Worm (Caenorhabditis elegans) whole organism, mixed stage, embryonic: Measurements from ENCODE around the gene lam-1.
"Not testable (repeated sequence)": the region's sequence is repeated elsewhere in the genome, so short reads cannot be mapped to it uniquely, and the experiment has no call there.

Experiments
- M03D4.4 ChIP-seq: sonication (generic microtip); optimal IDR thresholded peaks from 2 replicates; lab custom pipeline; 2017; ENCODE audit warnings: mild to moderate bottlenecking, missing genetic modification characterization, missing compliant biosample characterization
- bed-3 ChIP-seq: fragments of 200-800 bp; sonication (Bioruptor generic); optimal IDR thresholded peaks from 3 replicates; lab custom pipeline; 2018; ENCODE audit warnings: mild to moderate bottlenecking, missing genetic modification characterization, moderate library complexity, missing compliant biosample characterization
- ceh-39 ChIP-seq: fragments of 150-350 bp; optimal IDR thresholded peaks from 2 replicates; lab custom pipeline; 2014; ENCODE audit warnings: missing biosample characterization, missing genetic modification characterization
- ces-1 ChIP-seq: fragments of 150-350 bp; optimal IDR thresholded peaks from 2 replicates; lab custom pipeline; 2014; ENCODE audit warnings: missing biosample characterization, missing genetic modification reagents, missing genetic modification characterization
- drap-1 ChIP-seq: fragments of 200-800 bp; sonication (Bioruptor generic); optimal IDR thresholded peaks from 3 replicates; lab custom pipeline; 2018; ENCODE audit warnings: mild to moderate bottlenecking, missing genetic modification characterization, missing compliant biosample characterization
- elt-1 ChIP-seq: sonication (generic microtip); optimal IDR thresholded peaks from 2 replicates; lab custom pipeline; 2017; ENCODE audit warnings: missing genetic modification characterization, mild to moderate bottlenecking, missing compliant biosample characterization, antibody characterized with exemption, moderate library complexity, borderline replicate concordance; ENCODE audit not compliant: insufficient read depth
- elt-3 ChIP-seq: fragments of 150-350 bp; optimal IDR thresholded peaks from 2 replicates; lab custom pipeline; 2014; ENCODE audit warnings: missing biosample characterization, missing genetic modification characterization
- flh-1 ChIP-seq: fragments of 200-800 bp; sonication (Bioruptor generic); optimal IDR thresholded peaks from 2 replicates; lab custom pipeline; 2018; ENCODE audit warnings: mild to moderate bottlenecking, missing genetic modification characterization, moderate library complexity, missing compliant biosample characterization
- hlh-1 ChIP-seq: fragments of 150-350 bp; optimal IDR thresholded peaks from 2 replicates; lab custom pipeline; 2014; ENCODE audit warnings: missing biosample characterization, missing genetic modification reagents, missing genetic modification characterization
- lin-13 ChIP-seq: fragments of 150-350 bp; optimal IDR thresholded peaks from 2 replicates; lab custom pipeline; 2014; ENCODE audit warnings: missing biosample characterization, missing genetic modification characterization
- lin-32 ChIP-seq: fragments of 200-800 bp; sonication (Bioruptor generic); optimal IDR thresholded peaks from 2 replicates; lab custom pipeline; 2018; ENCODE audit warnings: mild to moderate bottlenecking, missing genetic modification characterization, missing compliant biosample characterization
- lsy-2 ChIP-seq: fragments of 150-350 bp; optimal IDR thresholded peaks from 2 replicates; lab custom pipeline; 2014; ENCODE audit warnings: missing biosample characterization, missing genetic modification characterization
- mab-5 ChIP-seq: fragments of 150-350 bp; optimal IDR thresholded peaks from 2 replicates; lab custom pipeline; 2014; ENCODE audit warnings: missing biosample characterization, missing genetic modification characterization
- mep-1 ChIP-seq: fragments of 150-350 bp; optimal IDR thresholded peaks from 2 replicates; lab custom pipeline; 2017; ENCODE audit warnings: missing biosample characterization, missing genetic modification reagents, missing genetic modification characterization, inconsistent platforms
- nhr-12 ChIP-seq: fragments of 150-350 bp; optimal IDR thresholded peaks from 2 replicates; lab custom pipeline; 2014; ENCODE audit warnings: missing biosample characterization, missing genetic modification characterization
- nhr-2 ChIP-seq: fragments of 150-350 bp; optimal IDR thresholded peaks from 2 replicates; lab custom pipeline; 2014; ENCODE audit warnings: missing biosample characterization, missing genetic modification characterization
- nhr-237 ChIP-seq: fragments of 150-350 bp; optimal IDR thresholded peaks from 2 replicates; lab custom pipeline; 2014; ENCODE audit warnings: missing biosample characterization, missing genetic modification characterization
- nhr-28 ChIP-seq: fragments of 150-350 bp; optimal IDR thresholded peaks from 2 replicates; lab custom pipeline; 2014; ENCODE audit warnings: missing biosample characterization, missing genetic modification characterization
- nhr-76 ChIP-seq: sonication (generic microtip); optimal IDR thresholded peaks from 2 replicates; lab custom pipeline; 2017; ENCODE audit warnings: missing biosample characterization, missing genetic modification characterization
- pha-4 ChIP-seq: fragments of 150-350 bp; optimal IDR thresholded peaks from 2 replicates; lab custom pipeline; 2018; ENCODE audit warnings: missing biosample characterization, missing genetic modification reagents, missing genetic modification characterization
- sem-2 ChIP-seq: fragments of 200-800 bp; sonication (Bioruptor generic); optimal IDR thresholded peaks from 2 replicates; lab custom pipeline; 2018; ENCODE audit warnings: mild to moderate bottlenecking, missing genetic modification characterization, missing compliant biosample characterization
- snpc-4 ChIP-seq: fragments of 150-350 bp; optimal IDR thresholded peaks from 2 replicates; lab custom pipeline; 2014; ENCODE audit warnings: missing biosample characterization, missing genetic modification characterization
- sptf-1 ChIP-seq: sonication (generic microtip); optimal IDR thresholded peaks from 2 replicates; lab custom pipeline; 2017; ENCODE audit warnings: mild to moderate bottlenecking, missing genetic modification characterization, moderate library complexity, missing compliant biosample characterization
- tbx-8 ChIP-seq: fragments of 200-800 bp; sonication (Bioruptor generic); optimal IDR thresholded peaks from 2 replicates; lab custom pipeline; 2018; ENCODE audit warnings: mild to moderate bottlenecking, missing genetic modification characterization, moderate library complexity, missing compliant biosample characterization
- unc-120 ChIP-seq: sonication (generic microtip); optimal IDR thresholded peaks from 2 replicates; lab custom pipeline; 2017; ENCODE audit warnings: missing genetic modification characterization, missing compliant biosample characterization; ENCODE audit not compliant: poor library complexity, severe bottlenecking
- unc-39 ChIP-seq: fragments of 150-350 bp; optimal IDR thresholded peaks from 2 replicates; lab custom pipeline; 2014; ENCODE audit warnings: missing biosample characterization, missing genetic modification characterization
- unc-62 ChIP-seq: fragments of 150-350 bp; optimal IDR thresholded peaks from 2 replicates; lab custom pipeline; 2014; ENCODE audit warnings: missing biosample characterization, missing genetic modification reagents, missing genetic modification characterization
- ztf-11 ChIP-seq: fragments of 150-350 bp; optimal IDR thresholded peaks from 2 replicates; lab custom pipeline; 2014; ENCODE audit warnings: missing biosample characterization, missing genetic modification characterization

The lam-1 gene

ce11 chrIV:5206716-5207115 is 33.6 kb downstream of the lam-1 start:
- TF ChIP-seq nhr-76 (tag; lab: Kevin White, UChicago) (no peak), tbx-8 (GFP tag; lab: Kevin White, UChicago) (no peak), elt-1 (tag; lab: Kevin White, UChicago) (no peak), ceh-39 (no peak), M03D4.4 (tag; lab: Kevin White, UChicago) (no peak), elt-3 (tag; lab: Kevin White, UChicago) (no peak)

- TF ChIP-seq lin-13 (peak; percentile 73), pha-4 (tag; lab: Kevin White, UChicago) (peak; percentile 51), bed-3 (GFP tag; lab: Kevin White, UChicago) (no peak), ces-1 (GFP tag; lab: Kevin White, UChicago) (peak; percentile 76), hlh-1 (tag; lab: Kevin White, UChicago) (peak; percentile 55), lsy-2 (tag; lab: Kevin White, UChicago) (peak; percentile 70), nhr-237 (peak; percentile 84), mep-1 (tag; lab: Kevin White, UChicago) (peak; percentile 57), ceh-39 (peak; percentile 50), M03D4.4 (tag; lab: Kevin White, UChicago) (peak; percentile 13), sptf-1 (tag; lab: Kevin White, UChicago) (no peak), unc-120 (tag; lab: Kevin White, UChicago) (peak; percentile 8), nhr-76 (tag; lab: Kevin White, UChicago) (no peak)
Observed at ce11 chrIV:5209390-5209789, 36.3 kb downstream of the lam-1 start, which contains the start of the genes Y59E9AL.36 and nbet-1. TSS of gene Y59E9AL.36 (minus strand) at chrIV:5209481. TSS of gene nbet-1 (plus strand) at chrIV:5209501.

- TF ChIP-seq tbx-8 (GFP tag; lab: Kevin White, UChicago), result no peak
- no peak for TF ChIP-seq nhr-12 (tag; lab: Kevin White, UChicago)
- TF ChIP-seq sptf-1 (tag; lab: Kevin White, UChicago), result no peak
- TF ChIP-seq flh-1 (GFP tag; lab: Kevin White, UChicago), result no peak
- TF ChIP-seq elt-1 (tag; lab: Kevin White, UChicago), result no peak
- no peak for TF ChIP-seq ztf-11 (tag; lab: Kevin White, UChicago)
- no peak for TF ChIP-seq unc-39 (tag; lab: Kevin White, UChicago)
- TF ChIP-seq unc-62 (GFP tag; lab: Kevin White, UChicago), result no peak
- TF ChIP-seq unc-120 (tag; lab: Kevin White, UChicago), result no peak
- TF ChIP-seq nhr-76 (tag; lab: Kevin White, UChicago), result no peak
Observed at ce11 chrIV:5210606-5211005, 37.5 kb downstream of the lam-1 start.

DNA sequence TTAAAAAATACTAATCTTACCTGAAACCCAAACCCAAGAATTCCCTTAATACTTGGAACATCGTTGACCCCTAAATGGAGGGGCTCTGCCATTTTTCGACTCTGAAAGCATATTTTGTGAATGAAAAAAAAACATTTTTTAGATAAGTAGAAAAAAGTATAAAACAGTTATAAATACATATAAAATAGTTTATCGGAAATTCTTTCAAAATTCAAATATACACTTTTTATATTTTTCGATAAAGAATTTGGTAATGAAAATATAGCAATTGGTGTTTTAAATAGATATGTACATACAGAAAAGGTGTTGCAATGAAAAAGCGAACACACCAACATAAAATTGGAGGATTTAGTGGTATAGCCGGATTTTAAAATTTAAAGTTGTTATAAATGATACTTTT is 42.0 kb downstream of the lam-1 start, which contains the start of gene Y59E9AL.4:
Y59E9AL.4 (minus strand) TSS at position 101 of the 400 bp plus-strand sequence.
- TF ChIP-seq unc-62 (GFP tag; lab: Kevin White, UChicago), result no peak
- TF ChIP-seq sptf-1 (tag; lab: Kevin White, UChicago), result no peak
- no peak for TF ChIP-seq lin-32 (GFP tag; lab: Kevin White, UChicago)
- TF ChIP-seq ztf-11 (tag; lab: Kevin White, UChicago), result no peak
- TF ChIP-seq bed-3 (GFP tag; lab: Kevin White, UChicago), result no peak
- TF ChIP-seq nhr-2 (tag; lab: Kevin White, UChicago), result no peak

ce11 chrIV:5216349-5216748 is 43.2 kb downstream of the lam-1 start:
- TF ChIP-seq nhr-76 (tag; lab: Kevin White, UChicago) (no peak), M03D4.4 (tag; lab: Kevin White, UChicago) (no peak), bed-3 (GFP tag; lab: Kevin White, UChicago) (no peak), snpc-4 (tag; lab: Kevin White, UChicago) (no peak), lsy-2 (tag; lab: Kevin White, UChicago) (no peak), ztf-11 (tag; lab: Kevin White, UChicago) (no peak), lin-32 (GFP tag; lab: Kevin White, UChicago) (no peak), sptf-1 (tag; lab: Kevin White, UChicago) (no peak), tbx-8 (GFP tag; lab: Kevin White, UChicago) (no peak), elt-1 (tag; lab: Kevin White, UChicago) (no peak), sem-2 (GFP tag; lab: Kevin White, UChicago) (no peak), lin-13 (no peak), nhr-28 (tag; lab: Kevin White, UChicago) (no peak), ceh-39 (no peak), nhr-12 (tag; lab: Kevin White, UChicago) (no peak)
- TF ChIP-seq, all 35 proteins: peak for 0

DNA sequence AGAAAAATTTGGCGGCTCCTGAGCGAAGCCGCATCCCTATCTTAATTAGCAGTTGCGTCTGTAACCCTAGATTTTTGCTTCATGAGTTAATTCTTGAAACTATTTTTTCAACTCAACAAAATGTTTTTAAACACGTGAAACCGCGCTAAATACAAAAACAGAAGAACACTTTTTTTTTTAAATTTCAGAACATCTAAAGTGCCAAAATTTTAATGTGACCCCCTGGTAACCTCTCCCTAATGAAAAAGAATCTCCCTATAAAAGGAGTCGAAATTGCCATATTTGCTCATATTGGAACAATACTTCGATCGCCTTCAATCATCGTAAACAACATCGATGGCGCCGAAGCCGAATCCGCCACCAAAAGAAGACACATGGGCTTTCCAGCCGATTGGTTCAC is 45.4 kb downstream of the lam-1 start, which contains the start of gene nsph-4.2:
nsph-4.2 (plus strand) TSS at position 301 of the 400 bp plus-strand sequence.
- not testable (repeated sequence) for TF ChIP-seq lin-13; mab-5; drap-1 (GFP tag; lab: Kevin White, UChicago)
